Fruit fly (Drosophila melanogaster) whole organism, embryonic: ENCODE data around the gene CG13086.

Source experiments
- Adf1 ChIP-seq: fragments of 200-800 bp; sonication (Bioruptor generic); IDR thresholded peaks from 2 replicates; pipeline ENCODE4 v1.3.6; 2022; ENCODE audit warnings: missing biosample characterization, missing genetic modification characterization
- CG10543 ChIP-seq: fragments of 200-800 bp; sonication (Bioruptor generic); optimal IDR thresholded peaks from 3 replicates; lab custom pipeline; 2017; ENCODE audit warnings: missing biosample characterization, mild to moderate bottlenecking, missing genetic modification characterization, moderate library complexity
- CG11093 ChIP-seq: fragments of 200-800 bp; sonication (Bioruptor generic); IDR thresholded peaks from 3 replicates; pipeline ENCODE4 v1.3.6; 2022; ENCODE audit warnings: missing biosample characterization, missing genetic modification characterization
- CG12769 ChIP-seq: fragments of 200-800 bp; sonication (Bioruptor generic); optimal IDR thresholded peaks from 2 replicates; lab custom pipeline; 2019; ENCODE audit warnings: missing biosample characterization, mild to moderate bottlenecking, missing genetic modification characterization, moderate library complexity
- CG13624 ChIP-seq: fragments of 200-800 bp; sonication (Bioruptor generic); optimal IDR thresholded peaks from 2 replicates; lab custom pipeline; 2016; ENCODE audit warnings: missing biosample characterization, missing genetic modification characterization
- CG17359 ChIP-seq: fragments of 200-800 bp; sonication (Bioruptor generic); optimal IDR thresholded peaks from 3 replicates; lab custom pipeline; 2018; ENCODE audit warnings: missing biosample characterization, mild to moderate bottlenecking, missing genetic modification characterization, moderate library complexity
- CG2129 ChIP-seq: fragments of 200-800 bp; sonication (Bioruptor generic); IDR thresholded peaks from 2 replicates; pipeline ENCODE4 v1.3.6; 2022; ENCODE audit warnings: missing biosample characterization, missing genetic modification characterization; ENCODE audit not compliant: partially characterized antibody
- CG34224 ChIP-seq: fragments of 200-800 bp; sonication (Bioruptor generic); IDR thresholded peaks from 3 replicates; pipeline ENCODE4 v1.3.6; 2022; ENCODE audit warnings: missing biosample characterization, missing genetic modification characterization; ENCODE audit not compliant: partially characterized antibody
- CG34422 ChIP-seq: fragments of 200-800 bp; sonication (Bioruptor generic); IDR thresholded peaks from 3 replicates; pipeline ENCODE4 v1.3.6; 2022; ENCODE audit warnings: missing biosample characterization, missing genetic modification characterization
- CG42726 ChIP-seq: fragments of 200-800 bp; sonication (Bioruptor generic); IDR thresholded peaks from 2 replicates; pipeline ENCODE4 v1.3.6; 2022; ENCODE audit warnings: missing biosample characterization, missing genetic modification characterization; ENCODE audit not compliant: partially characterized antibody
- CG6654 ChIP-seq: fragments of 200-800 bp; sonication (Bioruptor generic); optimal IDR thresholded peaks from 2 replicates; lab custom pipeline; 2017; ENCODE audit warnings: missing biosample characterization, mild to moderate bottlenecking, missing genetic modification characterization
- CG6765 ChIP-seq: fragments of 200-800 bp; sonication (Bioruptor generic); optimal IDR thresholded peaks from 3 replicates; lab custom pipeline; 2017; ENCODE audit warnings: missing biosample characterization, mild to moderate bottlenecking, missing genetic modification characterization
- CG7556 ChIP-seq: fragments of 200-800 bp; sonication (Bioruptor generic); optimal IDR thresholded peaks from 2 replicates; lab custom pipeline; 2017; ENCODE audit warnings: missing biosample characterization, mild to moderate bottlenecking, missing genetic modification characterization
- CG8290 ChIP-seq, 3 experiments: fragments of 200-800 bp; sonication (Bioruptor generic); optimal IDR thresholded peaks; 2 replicates each; lab custom pipeline; 2016 to 2019; ENCODE audit warnings: missing biosample characterization in 3 of 3, missing genetic modification characterization in 3 of 3, mild to moderate bottlenecking in 2 of 3, moderate library complexity in 1 of 3
- CG9727 ChIP-seq: fragments of 200-800 bp; sonication (Bioruptor generic); optimal IDR thresholded peaks from 3 replicates; lab custom pipeline; 2017; ENCODE audit warnings: missing biosample characterization, mild to moderate bottlenecking, missing genetic modification characterization
- CHES-1-like ChIP-seq: fragments of 200-800 bp; sonication (Bioruptor generic); optimal IDR thresholded peaks from 2 replicates; lab custom pipeline; 2016; ENCODE audit warnings: missing biosample characterization, missing genetic modification characterization
- D19A ChIP-seq: fragments of 200-800 bp; optimal IDR thresholded peaks from 3 replicates; lab custom pipeline; 2019; ENCODE audit warnings: missing biosample characterization, mild to moderate bottlenecking, missing genetic modification characterization, moderate library complexity
- Deaf1 ChIP-seq: fragments of 200-800 bp; optimal IDR thresholded peaks from 3 replicates; lab custom pipeline; 2019; ENCODE audit warnings: missing biosample characterization, mild to moderate bottlenecking, missing genetic modification characterization, moderate library complexity
- Elba2 ChIP-seq: fragments of 200-800 bp; sonication (Bioruptor generic); optimal IDR thresholded peaks from 3 replicates; lab custom pipeline; 2016; ENCODE audit warnings: missing biosample characterization, missing genetic modification characterization
- HLH54F ChIP-seq: fragments of 200-800 bp; sonication (Bioruptor generic); optimal IDR thresholded peaks from 3 replicates; lab custom pipeline; 2016; ENCODE audit warnings: missing biosample characterization, missing genetic modification characterization
- Hey ChIP-seq: fragments of 200-800 bp; sonication (Bioruptor generic); optimal IDR thresholded peaks from 3 replicates; lab custom pipeline; 2018; ENCODE audit warnings: missing biosample characterization, mild to moderate bottlenecking, missing genetic modification characterization
- Kr ChIP-seq: fragments of 200-800 bp; sonication (Bioruptor generic); optimal IDR thresholded peaks from 2 replicates; lab custom pipeline; 2017; ENCODE audit warnings: missing biosample characterization, mild to moderate bottlenecking, missing genetic modification characterization
- Lim3 ChIP-seq: fragments of 200-800 bp; sonication (Bioruptor generic); IDR thresholded peaks from 2 replicates; pipeline ENCODE4 v1.3.6; 2022; ENCODE audit warnings: missing biosample characterization, missing genetic modification characterization
- MTF-1 ChIP-seq: fragments of 200-800 bp; sonication (Bioruptor generic); optimal IDR thresholded peaks from 2 replicates; lab custom pipeline; 2018; ENCODE audit warnings: missing biosample characterization, mild to moderate bottlenecking, missing genetic modification characterization, borderline replicate concordance
- Mad ChIP-seq: fragments of 200-800 bp; sonication (Bioruptor generic); optimal IDR thresholded peaks from 2 replicates; lab custom pipeline; 2016; ENCODE audit warnings: missing biosample characterization, missing genetic modification characterization
- Neu2 ChIP-seq: fragments of 200-800 bp; sonication (Bioruptor generic); optimal IDR thresholded peaks from 3 replicates; lab custom pipeline; 2016; ENCODE audit warnings: missing biosample characterization, missing genetic modification characterization, borderline replicate concordance
- YL-1 ChIP-seq: fragments of 200-800 bp; sonication (Bioruptor generic); optimal IDR thresholded peaks from 3 replicates; lab custom pipeline; 2017; ENCODE audit warnings: missing biosample characterization, mild to moderate bottlenecking, missing genetic modification characterization
- abd-A ChIP-seq: fragments of 200-800 bp; sonication (Bioruptor generic); optimal IDR thresholded peaks from 3 replicates; lab custom pipeline; 2019; ENCODE audit warnings: missing biosample characterization, mild to moderate bottlenecking, missing genetic modification characterization, moderate library complexity
- cg ChIP-seq: fragments of 200-800 bp; sonication (Bioruptor generic); optimal IDR thresholded peaks from 3 replicates; lab custom pipeline; 2019; ENCODE audit warnings: missing biosample characterization, mild to moderate bottlenecking, missing genetic modification characterization, moderate library complexity
- chinmo ChIP-seq: fragments of 200-800 bp; sonication (Bioruptor generic); IDR thresholded peaks from 4 replicates; pipeline ENCODE4 v1.3.6; 2022; ENCODE audit warnings: missing biosample characterization, missing genetic modification characterization; ENCODE audit not compliant: partially characterized antibody
- crc ChIP-seq: fragments of 200-800 bp; sonication (Bioruptor generic); optimal IDR thresholded peaks from 2 replicates; lab custom pipeline; 2016; ENCODE audit warnings: missing biosample characterization, missing genetic modification characterization
- crol ChIP-seq: fragments of 200-800 bp; sonication (Bioruptor generic); IDR thresholded peaks from 2 replicates; pipeline ENCODE4 v1.3.6; 2022; ENCODE audit warnings: missing biosample characterization, missing genetic modification characterization
- dmrt11E ChIP-seq: fragments of 200-800 bp; sonication (Bioruptor generic); optimal IDR thresholded peaks from 3 replicates; lab custom pipeline; 2018; ENCODE audit warnings: missing biosample characterization, mild to moderate bottlenecking, missing genetic modification characterization, moderate library complexity
- dysf ChIP-seq: fragments of 200-800 bp; sonication (Bioruptor generic); IDR thresholded peaks from 3 replicates; pipeline ENCODE4 v1.3.6; 2022; ENCODE audit warnings: missing biosample characterization, missing genetic modification characterization
- fd3F ChIP-seq: fragments of 200-800 bp; sonication (Bioruptor generic); optimal IDR thresholded peaks from 2 replicates; lab custom pipeline; 2018; ENCODE audit warnings: missing biosample characterization, mild to moderate bottlenecking, missing genetic modification characterization, moderate library complexity
- fru ChIP-seq: fragments of >200 bp; optimal IDR thresholded peaks from 2 replicates; lab custom pipeline; 2017
- gem ChIP-seq: fragments of 200-800 bp; sonication (Bioruptor generic); optimal IDR thresholded peaks from 2 replicates; lab custom pipeline; 2019; ENCODE audit warnings: missing biosample characterization, mild to moderate bottlenecking, missing genetic modification characterization, moderate library complexity
- lab ChIP-seq: fragments of 200-800 bp; sonication (Bioruptor generic); optimal IDR thresholded peaks from 3 replicates; lab custom pipeline; 2017; ENCODE audit warnings: missing biosample characterization, missing genetic modification characterization, mild to moderate bottlenecking, moderate library complexity, missing genetic modification reagents
- luna ChIP-seq: fragments of 200-800 bp; sonication (Bioruptor generic); optimal IDR thresholded peaks from 2 replicates; lab custom pipeline; 2016; ENCODE audit warnings: missing biosample characterization, missing genetic modification characterization
- nerfin-1 ChIP-seq: fragments of 200-800 bp; sonication (Bioruptor generic); optimal IDR thresholded peaks from 3 replicates; lab custom pipeline; 2019; ENCODE audit warnings: missing biosample characterization, mild to moderate bottlenecking, missing genetic modification characterization, moderate library complexity
- nerfin-2 ChIP-seq: fragments of 200-800 bp; sonication (Bioruptor generic); IDR thresholded peaks from 2 replicates; pipeline ENCODE4 v1.3.6; 2022; ENCODE audit warnings: missing biosample characterization, missing genetic modification characterization; ENCODE audit not compliant: partially characterized antibody
- pb ChIP-seq: fragments of 200-800 bp; sonication (Bioruptor generic); optimal IDR thresholded peaks from 3 replicates; lab custom pipeline; 2016; ENCODE audit warnings: missing biosample characterization, missing genetic modification characterization
- rib ChIP-seq: fragments of 200-800 bp; sonication (Bioruptor generic); IDR thresholded peaks from 2 replicates; pipeline ENCODE4 v1.3.6; 2022; ENCODE audit warnings: missing biosample characterization, missing genetic modification characterization
- schlank ChIP-seq: fragments of 200-800 bp; sonication (Bioruptor generic); optimal IDR thresholded peaks from 2 replicates; lab custom pipeline; 2018; ENCODE audit warnings: missing biosample characterization, mild to moderate bottlenecking, missing genetic modification characterization
- sd ChIP-seq: fragments of 200-800 bp; sonication (Bioruptor generic); optimal IDR thresholded peaks from 3 replicates; lab custom pipeline; 2018; ENCODE audit warnings: missing biosample characterization, mild to moderate bottlenecking, missing genetic modification characterization, moderate library complexity
- shn ChIP-seq: fragments of 200-800 bp; sonication (Bioruptor generic); optimal IDR thresholded peaks from 3 replicates; lab custom pipeline; 2016; ENCODE audit warnings: missing biosample characterization, missing genetic modification characterization
- slou ChIP-seq: fragments of 200-800 bp; sonication (Bioruptor generic); optimal IDR thresholded peaks from 3 replicates; lab custom pipeline; 2016; ENCODE audit warnings: missing biosample characterization, missing genetic modification characterization
- sr ChIP-seq: fragments of 200-800 bp; sonication (Bioruptor generic); IDR thresholded peaks from 3 replicates; pipeline ENCODE4 v1.3.6; 2022; ENCODE audit warnings: missing biosample characterization, missing genetic modification characterization
- tna ChIP-seq: fragments of 200-800 bp; sonication (Bioruptor generic); IDR thresholded peaks from 2 replicates; pipeline ENCODE4 v1.3.6; 2022; ENCODE audit warnings: missing biosample characterization, missing genetic modification characterization; ENCODE audit not compliant: partially characterized antibody
- wor ChIP-seq: fragments of 200-800 bp; sonication (Bioruptor generic); IDR thresholded peaks from 2 replicates; pipeline ENCODE4 v1.3.6; 2022; ENCODE audit warnings: missing biosample characterization, missing genetic modification characterization
- zf30C ChIP-seq: fragments of 200-800 bp; sonication (Bioruptor generic); optimal IDR thresholded peaks from 3 replicates; lab custom pipeline; 2018; ENCODE audit warnings: missing biosample characterization, mild to moderate bottlenecking, missing genetic modification characterization

The CG13086 gene

DNA sequence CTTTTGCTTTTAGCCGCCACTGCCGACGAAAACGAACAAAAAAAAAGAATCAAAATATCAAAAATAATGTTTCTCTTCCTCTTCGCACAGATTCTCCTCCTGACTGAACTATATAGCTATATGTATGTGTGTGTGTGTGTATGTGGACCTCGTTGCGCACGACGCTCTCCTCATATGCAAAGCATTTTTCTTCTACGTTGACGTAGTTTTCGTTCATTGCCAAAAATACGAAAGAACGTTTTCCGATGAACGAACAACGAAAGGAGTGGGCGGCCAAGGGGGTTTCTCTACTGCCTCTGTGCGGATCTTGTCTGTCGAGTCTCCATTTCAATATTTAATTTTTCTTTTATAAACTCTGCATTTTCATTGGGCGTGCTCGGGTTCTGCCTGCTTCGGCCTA is 40.6 kb downstream of the CG13086 start:
- TF ChIP-seq CG2129 (GFP tag; lab: Robert Waterston, UW): no peak
- TF ChIP-seq CG6654 (GFP tag; lab: Kevin White, UChicago): no peak
- no peak for TF ChIP-seq Lim3 (GFP tag; lab: Robert Waterston, UW)
- TF ChIP-seq D19A (tag; lab: Kevin White, UChicago): no peak
- no peak for TF ChIP-seq Adf1 (GFP tag; lab: Robert Waterston, UW)
- TF ChIP-seq wor (GFP tag; lab: Robert Waterston, UW): no peak
- TF ChIP-seq zf30C (GFP tag; lab: Kevin White, UChicago): no peak
- TF ChIP-seq fru (lab: Kevin White, UChicago): no peak
- no peak for TF ChIP-seq rib (GFP tag; lab: Robert Waterston, UW)
- TF ChIP-seq shn (GFP tag; lab: Kevin White, UChicago): no peak
- no peak for TF ChIP-seq CG34422 (GFP tag; lab: Robert Waterston, UW)
- no peak for TF ChIP-seq dmrt11E (tag; lab: Kevin White, UChicago)
- TF ChIP-seq Deaf1: peak; percentile 68
- no peak for TF ChIP-seq CG17359
- TF ChIP-seq CG11093 (GFP tag; lab: Robert Waterston, UW): no peak
- no peak for TF ChIP-seq CHES-1-like (GFP tag; lab: Kevin White, UChicago)
- TF ChIP-seq Mad (GFP tag; lab: Kevin White, UChicago): no peak
- no peak for TF ChIP-seq Hey (tag; lab: Kevin White, UChicago)
- TF ChIP-seq luna: no peak
- TF ChIP-seq gem: no peak
- no peak for TF ChIP-seq schlank (tag; lab: Kevin White, UChicago)
- TF ChIP-seq crc (GFP tag; lab: Kevin White, UChicago): no peak
- peak; percentile 86 for TF ChIP-seq sr (GFP tag; lab: Robert Waterston, UW)
- no peak for TF ChIP-seq fd3F (GFP tag; lab: Kevin White, UChicago)
- TF ChIP-seq cg (GFP tag; lab: Kevin White, UChicago): peak; percentile 4
- no peak for TF ChIP-seq YL-1 (GFP tag; lab: Kevin White, UChicago)
- no peak for TF ChIP-seq CG8290 (GFP tag; optimal IDR thresholded peaks at IDR 0.05; lab: Kevin White, UChicago)
- no peak for TF ChIP-seq CG8290 (tag; optimal IDR thresholded peaks at IDR 0.05; lab: Kevin White, UChicago)
- no peak for TF ChIP-seq CG42726 (GFP tag; lab: Robert Waterston, UW)
- TF ChIP-seq chinmo (GFP tag; lab: Robert Waterston, UW): 0 out of 4 replicates have a peak, but pooled peaks have one; percentile 29
- no peak for TF ChIP-seq CG6765 (GFP tag; lab: Kevin White, UChicago)
- no peak for TF ChIP-seq tna (GFP tag; lab: Robert Waterston, UW)
- TF ChIP-seq Elba2 (GFP tag; lab: Kevin White, UChicago): no peak
- TF ChIP-seq CG10543 (GFP tag; lab: Kevin White, UChicago): peak; percentile 74
- TF ChIP-seq slou (GFP tag; lab: Kevin White, UChicago): no peak
- TF ChIP-seq lab (GFP tag; lab: Kevin White, UChicago): no peak
- TF ChIP-seq CG9727: no peak
- TF ChIP-seq abd-A (tag; lab: Kevin White, UChicago): peak; percentile 4
- TF ChIP-seq CG34224 (GFP tag; lab: Robert Waterston, UW): no peak
- peak; percentile 17 for TF ChIP-seq CG12769 (tag; lab: Kevin White, UChicago)
- no peak for TF ChIP-seq dysf
- TF ChIP-seq Neu2 (GFP tag; lab: Kevin White, UChicago): no peak
- no peak for TF ChIP-seq HLH54F (GFP tag; lab: Kevin White, UChicago)
- no peak for TF ChIP-seq CG13624
- TF ChIP-seq sd (tag; lab: Kevin White, UChicago): peak; percentile 35
- TF ChIP-seq Kr: no peak
- TF ChIP-seq nerfin-1 (tag; lab: Kevin White, UChicago): no peak
- peak; percentile 93 for TF ChIP-seq MTF-1 (GFP tag; lab: Kevin White, UChicago)
- peak; percentile 42 for TF ChIP-seq crol
- no peak for TF ChIP-seq pb (GFP tag; lab: Kevin White, UChicago)
- TF ChIP-seq CG7556 (GFP tag; lab: Kevin White, UChicago): no peak
- TF ChIP-seq nerfin-2: no peak
